Fruit fly (Drosophila melanogaster) whole organism, embryonic: ENCODE data around the gene NitFhit.
A peak's percentile ranks its signal among the peaks of the same experiment; 100 is the strongest.

Experiments
- BtbVII ChIP-seq: fragments of 200-800 bp; sonication (Bioruptor generic); optimal IDR thresholded peaks from 3 replicates; lab custom pipeline; 2017; ENCODE audit warnings: missing biosample characterization, mild to moderate bottlenecking, missing genetic modification characterization
- Bteb2 ChIP-seq: fragments of 200-800 bp; sonication (Bioruptor generic); optimal IDR thresholded peaks from 2 replicates; lab custom pipeline; 2016; ENCODE audit warnings: missing biosample characterization, missing genetic modification characterization
- CG11093 ChIP-seq: fragments of 200-800 bp; sonication (Bioruptor generic); IDR thresholded peaks from 3 replicates; pipeline ENCODE4 v1.3.6; 2022; ENCODE audit warnings: missing biosample characterization, missing genetic modification characterization
- CG11247 ChIP-seq: fragments of 200-800 bp; sonication (Bioruptor generic); IDR thresholded peaks from 2 replicates; pipeline ENCODE4 v1.3.6; 2022; ENCODE audit warnings: missing biosample characterization, missing genetic modification characterization
- CG11695 ChIP-seq: fragments of 200-800 bp; sonication (Bioruptor generic); IDR thresholded peaks from 3 replicates; pipeline ENCODE4 v1.3.6; 2022; ENCODE audit warnings: missing biosample characterization, missing genetic modification characterization
- CG12659 ChIP-seq: fragments of 200-800 bp; sonication (Bioruptor generic); optimal IDR thresholded peaks from 3 replicates; lab custom pipeline; 2017; ENCODE audit warnings: mild to moderate bottlenecking, missing biosample characterization, missing genetic modification reagents, missing genetic modification characterization
- CG14667 ChIP-seq: fragments of 200-800 bp; sonication (Bioruptor generic); IDR thresholded peaks from 2 replicates; pipeline ENCODE4 v1.3.6; 2022; ENCODE audit warnings: missing biosample characterization, missing genetic modification characterization
- CG14710 ChIP-seq: fragments of 200-800 bp; sonication (Bioruptor generic); optimal IDR thresholded peaks from 3 replicates; lab custom pipeline; 2019; ENCODE audit warnings: missing biosample characterization, mild to moderate bottlenecking, missing genetic modification characterization, moderate library complexity
- CG1529 ChIP-seq: fragments of 200-800 bp; sonication (Bioruptor generic); optimal IDR thresholded peaks from 3 replicates; lab custom pipeline; 2018; ENCODE audit warnings: missing biosample characterization, missing genetic modification characterization
- CG16779 ChIP-seq: fragments of 200-800 bp; sonication (Bioruptor generic); IDR thresholded peaks from 2 replicates; pipeline ENCODE4 v1.3.6; 2022; ENCODE audit warnings: missing biosample characterization, missing genetic modification characterization
- CG2202 ChIP-seq: fragments of 200-800 bp; sonication (Bioruptor generic); optimal IDR thresholded peaks from 2 replicates; lab custom pipeline; 2018; ENCODE audit warnings: missing biosample characterization, mild to moderate bottlenecking, missing genetic modification characterization
- CG32767 ChIP-seq: fragments of 200-800 bp; sonication (Bioruptor generic); IDR thresholded peaks from 2 replicates; pipeline ENCODE4 v1.3.6; 2022; ENCODE audit warnings: missing biosample characterization, missing genetic modification characterization
- CG34224 ChIP-seq: fragments of 200-800 bp; sonication (Bioruptor generic); IDR thresholded peaks from 3 replicates; pipeline ENCODE4 v1.3.6; 2022; ENCODE audit warnings: missing biosample characterization, missing genetic modification characterization; ENCODE audit not compliant: partially characterized antibody
- CG7271 ChIP-seq: fragments of 200-800 bp; sonication (Bioruptor generic); optimal IDR thresholded peaks from 2 replicates; lab custom pipeline; 2018; ENCODE audit warnings: missing biosample characterization, mild to moderate bottlenecking, missing genetic modification characterization, moderate library complexity
- CG7786 ChIP-seq: fragments of 200-800 bp; sonication (Bioruptor generic); optimal IDR thresholded peaks from 2 replicates; lab custom pipeline; 2016; ENCODE audit warnings: missing biosample characterization, missing genetic modification characterization
- CG7928 ChIP-seq: fragments of 200-800 bp; sonication (Bioruptor generic); optimal IDR thresholded peaks from 2 replicates; lab custom pipeline; 2017; ENCODE audit warnings: missing biosample characterization, mild to moderate bottlenecking, missing genetic modification characterization
- CG8478 ChIP-seq: fragments of >200 bp; optimal IDR thresholded peaks from 2 replicates; lab custom pipeline; 2018
- Deaf1 ChIP-seq: fragments of 200-800 bp; optimal IDR thresholded peaks from 3 replicates; lab custom pipeline; 2019; ENCODE audit warnings: missing biosample characterization, mild to moderate bottlenecking, missing genetic modification characterization, moderate library complexity
- Dll ChIP-seq: fragments of 200-800 bp; sonication (Bioruptor generic); IDR thresholded peaks from 4 replicates; pipeline ENCODE4 v1.3.6; 2022; ENCODE audit warnings: missing biosample characterization, missing genetic modification characterization; ENCODE audit not compliant: partially characterized antibody
- Dp ChIP-seq: fragments of 200-800 bp; sonication (Bioruptor generic); optimal IDR thresholded peaks from 2 replicates; lab custom pipeline; 2018; ENCODE audit warnings: missing biosample characterization, mild to moderate bottlenecking, missing genetic modification characterization, moderate library complexity
- E2f1 ChIP-seq: fragments of 200-800 bp; sonication (Bioruptor generic); IDR thresholded peaks from 2 replicates; pipeline ENCODE4 v1.3.6; 2022; ENCODE audit warnings: missing biosample characterization, missing genetic modification characterization
- Eip74EF ChIP-seq, 2 experiments: fragments of 200-800 bp in 1 of 2; fragments of >200 bp in 1 of 2; sonication (Bioruptor generic) in 1 of 2; optimal IDR thresholded peaks; 2 replicates each; lab custom pipeline; 2017 to 2019; ENCODE audit warnings: missing biosample characterization in 2 of 2, missing genetic modification characterization in 2 of 2, mild to moderate bottlenecking in 1 of 2, moderate library complexity in 1 of 2
- Fer2 ChIP-seq: fragments of 200-800 bp; sonication (Bioruptor generic); optimal IDR thresholded peaks from 2 replicates; lab custom pipeline; 2018; ENCODE audit warnings: missing biosample characterization, mild to moderate bottlenecking, missing genetic modification characterization, moderate library complexity
- H2.0 ChIP-seq: fragments of 200-800 bp; sonication (Bioruptor generic); IDR thresholded peaks from 2 replicates; pipeline ENCODE4 v1.3.6; 2022; ENCODE audit warnings: missing biosample characterization, missing genetic modification characterization
- HLH4C ChIP-seq: fragments of 200-800 bp; sonication (Bioruptor generic); IDR thresholded peaks from 3 replicates; pipeline ENCODE4 v1.3.6; 2022; ENCODE audit warnings: missing biosample characterization, missing genetic modification characterization; ENCODE audit not compliant: partially characterized antibody
- Hmx ChIP-seq: fragments of 200-800 bp; sonication (Bioruptor generic); optimal IDR thresholded peaks from 2 replicates; lab custom pipeline; 2016; ENCODE audit warnings: missing biosample characterization, missing genetic modification characterization
- Rx ChIP-seq: fragments of 200-800 bp; sonication (Bioruptor generic); IDR thresholded peaks from 2 replicates; pipeline ENCODE4 v1.3.6; 2022; ENCODE audit warnings: missing biosample characterization, missing genetic modification characterization
- Sin3A ChIP-seq: fragments of >200 bp; optimal IDR thresholded peaks from 2 replicates; lab custom pipeline; 2018
- Xbp1 ChIP-seq: fragments of 200-800 bp; sonication (Bioruptor generic); optimal IDR thresholded peaks from 3 replicates; lab custom pipeline; 2016; ENCODE audit warnings: missing biosample characterization, mild to moderate bottlenecking, missing genetic modification characterization
- ash1 ChIP-seq: fragments of 200-800 bp; sonication (Bioruptor generic); optimal IDR thresholded peaks from 2 replicates; lab custom pipeline; 2018; ENCODE audit warnings: missing biosample characterization, mild to moderate bottlenecking, missing genetic modification characterization
- chm ChIP-seq: fragments of 200-800 bp; sonication (Bioruptor generic); IDR thresholded peaks from 2 replicates; pipeline ENCODE4 v1.3.6; 2022; ENCODE audit warnings: missing biosample characterization, missing genetic modification characterization
- croc ChIP-seq: fragments of 200-800 bp; sonication (Bioruptor generic); conservative IDR thresholded peaks from 3 replicates; pipeline ENCODE4 v1.3.6; 2022; ENCODE audit warnings: missing biosample characterization, missing genetic modification characterization
- crp ChIP-seq, 2 experiments: fragments of 200-800 bp; sonication (Bioruptor generic); optimal IDR thresholded peaks; 2 replicates in 1 of 2; 3 replicates in 1 of 2; lab custom pipeline; 2017; ENCODE audit warnings: missing biosample characterization in 2 of 2, missing genetic modification characterization in 2 of 2, mild to moderate bottlenecking in 1 of 2, moderate library complexity in 1 of 2
- fru ChIP-seq: fragments of >200 bp; optimal IDR thresholded peaks from 2 replicates; lab custom pipeline; 2017
- gcm ChIP-seq: fragments of 200-800 bp; sonication (Bioruptor generic); optimal IDR thresholded peaks from 2 replicates; lab custom pipeline; 2019; ENCODE audit warnings: missing biosample characterization, mild to moderate bottlenecking, missing genetic modification characterization, moderate library complexity
- h ChIP-seq: fragments of >200 bp; optimal IDR thresholded peaks from 2 replicates; lab custom pipeline; 2017
- hth ChIP-seq: fragments of >200 bp; optimal IDR thresholded peaks from 2 replicates; lab custom pipeline; 2017; ENCODE audit warnings: inconsistent platforms
- lov ChIP-seq, 2 experiments: fragments of 200-800 bp in 1 of 2; fragments of >200 bp in 1 of 2; sonication (Bioruptor generic) in 1 of 2; IDR thresholded peaks in 1 of 2; optimal IDR thresholded peaks in 1 of 2; 2 replicates in 1 of 2; 3 replicates in 1 of 2; pipeline versions ENCODE4 v1.3.6 to Lab custom; 2017 to 2022; ENCODE audit warnings: missing biosample characterization in 1 of 2, missing genetic modification characterization in 1 of 2
- mirr ChIP-seq: fragments of 200-800 bp; sonication (Bioruptor generic); optimal IDR thresholded peaks from 3 replicates; lab custom pipeline; 2018; ENCODE audit warnings: missing biosample characterization, mild to moderate bottlenecking, missing genetic modification characterization
- nom ChIP-seq: fragments of 200-800 bp; sonication (Bioruptor generic); optimal IDR thresholded peaks from 2 replicates; lab custom pipeline; 2017; ENCODE audit warnings: missing biosample characterization, missing genetic modification characterization, mild to moderate bottlenecking, moderate library complexity, missing genetic modification reagents
- pfk ChIP-seq: fragments of 200-800 bp; sonication (Bioruptor generic); optimal IDR thresholded peaks from 2 replicates; lab custom pipeline; 2018; ENCODE audit warnings: missing biosample characterization, mild to moderate bottlenecking, missing genetic modification characterization, moderate library complexity
- pita ChIP-seq: fragments of 200-800 bp; sonication (Bioruptor generic); optimal IDR thresholded peaks from 2 replicates; lab custom pipeline; 2017; ENCODE audit warnings: missing biosample characterization, mild to moderate bottlenecking, missing genetic modification characterization
- repo ChIP-seq: fragments of 200-800 bp; sonication (Bioruptor generic); optimal IDR thresholded peaks from 2 replicates; lab custom pipeline; 2016; ENCODE audit warnings: missing biosample characterization, missing genetic modification characterization
- rib ChIP-seq: fragments of 200-800 bp; sonication (Bioruptor generic); IDR thresholded peaks from 2 replicates; pipeline ENCODE4 v1.3.6; 2022; ENCODE audit warnings: missing biosample characterization, missing genetic modification characterization
- ro ChIP-seq: fragments of 200-800 bp; sonication (Bioruptor generic); IDR thresholded peaks from 2 replicates; pipeline ENCODE4 v1.3.6; 2022; ENCODE audit warnings: missing biosample characterization, missing genetic modification characterization
- sens-2 ChIP-seq: fragments of 200-800 bp; sonication (Bioruptor generic); IDR thresholded peaks from 2 replicates; pipeline ENCODE4 v1.3.6; 2022; ENCODE audit warnings: missing biosample characterization, missing genetic modification characterization
- slou ChIP-seq: fragments of 200-800 bp; sonication (Bioruptor generic); optimal IDR thresholded peaks from 3 replicates; lab custom pipeline; 2016; ENCODE audit warnings: missing biosample characterization, missing genetic modification characterization
- ssp ChIP-seq: fragments of 200-800 bp; sonication (Bioruptor generic); IDR thresholded peaks from 2 replicates; pipeline ENCODE4 v1.3.6; 2022; ENCODE audit warnings: missing biosample characterization, missing genetic modification characterization
- toy ChIP-seq: fragments of 200-800 bp; sonication (Bioruptor generic); IDR thresholded peaks from 2 replicates; pipeline ENCODE4 v1.3.6; 2022; ENCODE audit warnings: missing biosample characterization, missing genetic modification characterization
- twi ChIP-seq: fragments of 200-800 bp; optimal IDR thresholded peaks from 2 replicates; lab custom pipeline; 2019; ENCODE audit warnings: missing biosample characterization, mild to moderate bottlenecking, missing genetic modification characterization, moderate library complexity

The NitFhit gene

DNA sequence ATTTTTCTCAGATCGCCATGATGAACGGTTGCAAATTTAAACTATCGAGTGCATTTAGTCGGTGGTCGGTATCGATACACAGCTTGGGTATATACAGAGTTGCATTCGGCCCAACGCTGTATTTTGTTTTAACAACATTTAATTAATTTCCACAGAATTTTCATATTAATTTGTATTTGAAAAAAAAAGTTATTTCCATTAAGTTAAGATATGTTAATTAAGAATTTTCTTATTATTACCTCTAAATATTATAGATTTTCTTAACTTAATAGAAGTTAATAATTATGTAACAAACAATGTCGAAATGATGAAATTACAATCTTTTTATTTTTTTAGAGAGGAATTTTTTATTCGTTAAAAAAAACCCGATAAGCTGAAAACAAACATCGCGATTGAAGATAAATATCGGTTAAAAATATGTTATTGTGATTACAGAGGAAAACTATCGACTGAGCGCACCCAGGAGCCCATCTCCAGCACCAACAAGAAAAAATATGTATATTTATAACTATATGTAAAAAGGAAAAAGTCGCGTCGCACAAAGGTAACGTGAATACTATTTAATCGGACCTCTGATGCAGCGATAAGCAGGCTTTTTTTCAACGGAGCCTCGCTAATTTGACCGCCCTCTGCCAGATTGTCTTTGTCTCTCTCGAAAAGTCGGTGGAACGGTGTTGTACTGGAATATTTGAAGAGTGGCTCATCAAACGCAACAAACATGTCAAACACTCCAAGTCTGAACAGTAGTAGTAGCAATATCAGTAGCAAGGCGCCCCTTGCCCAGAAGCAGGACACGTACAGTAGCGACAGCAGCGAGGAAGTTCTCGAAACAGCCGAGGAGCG lies 3.6 kb upstream of the NitFhit start, which contains the start of the genes rno and mri (continued):
- peak in 1 of 2 experiments; percentile 11 for TF ChIP-seq crp (GFP tag; optimal IDR thresholded peaks at IDR 0.05; lab: Kevin White, UChicago)
- TF ChIP-seq pita (GFP tag; lab: Kevin White, UChicago) = no peak
- TF ChIP-seq ro = no peak
- no peak for TF ChIP-seq CG8478 (lab: Kevin White, UChicago)
- TF ChIP-seq chm (GFP tag; lab: Robert Waterston, UW) = peak; percentile 50
- no peak for TF ChIP-seq mirr (GFP tag; lab: Kevin White, UChicago)
- peak; percentile 93 for TF ChIP-seq CG14710 (tag; lab: Kevin White, UChicago)
- TF ChIP-seq CG11695 (GFP tag; lab: Robert Waterston, UW) = peak; percentile 71
- no peak for TF ChIP-seq lov (optimal IDR thresholded peaks at IDR 0.05; lab: Kevin White, UChicago)
- 0 out of 3 replicates have a peak, but pooled peaks have one; percentile 44 for TF ChIP-seq lov (GFP tag; IDR thresholded peaks at IDR 0.05; lab: Robert Waterston, UW)
- no peak for TF ChIP-seq CG7928
- TF ChIP-seq Sin3A (lab: Kevin White, UChicago) = no peak
- TF ChIP-seq Eip74EF (GFP tag; optimal IDR thresholded peaks at IDR 0.05; lab: Kevin White, UChicago) = no peak
- TF ChIP-seq Rx (GFP tag; lab: Robert Waterston, UW) = 0 out of 2 replicates have a peak, but pooled peaks have one; percentile 19
- TF ChIP-seq Hmx (GFP tag; lab: Kevin White, UChicago) = no peak
- TF ChIP-seq ssp (GFP tag; lab: Robert Waterston, UW) = peak; percentile 53
- TF ChIP-seq rib = no peak
- TF ChIP-seq Bteb2 (GFP tag; lab: Kevin White, UChicago) = peak; percentile 15
- TF ChIP-seq CG1529 (GFP tag; lab: Kevin White, UChicago) = no peak
- TF ChIP-seq slou (GFP tag; lab: Kevin White, UChicago) = no peak
- peak; percentile 73 for TF ChIP-seq H2.0 (GFP tag; lab: Robert Waterston, UW)
- TF ChIP-seq CG16779 = 0 out of 2 replicates have a peak, but pooled peaks have one; percentile 21
- TF ChIP-seq CG7786 (GFP tag; lab: Kevin White, UChicago) = no peak
- peak; percentile 72 for TF ChIP-seq E2f1 (GFP tag; lab: Robert Waterston, UW)
- no peak for TF ChIP-seq CG2202 (tag; lab: Kevin White, UChicago)
- no peak for TF ChIP-seq gcm
- no peak for TF ChIP-seq toy (GFP tag; lab: Robert Waterston, UW)
- no peak for TF ChIP-seq Dp (GFP tag; lab: Kevin White, UChicago)
- TF ChIP-seq ash1 (GFP tag; lab: Kevin White, UChicago) = no peak
- no peak for TF ChIP-seq nom (GFP tag; lab: Kevin White, UChicago)
- peak; percentile 19; the same call in 1 of the 3 replicates for TF ChIP-seq croc
- TF ChIP-seq CG32767 (GFP tag; lab: Robert Waterston, UW) = peak; percentile 82
- TF ChIP-seq hth (lab: Kevin White, UChicago) = no peak
- no peak for TF ChIP-seq fru (lab: Kevin White, UChicago)
- TF ChIP-seq Xbp1 = peak; percentile 66
- TF ChIP-seq Dll (GFP tag; lab: Robert Waterston, UW) = peak; percentile 95
- no peak for TF ChIP-seq CG7271 (tag; lab: Kevin White, UChicago)
- TF ChIP-seq sens-2 (GFP tag; lab: Robert Waterston, UW) = peak; percentile 35; the same call in 1 of the 2 replicates
- no peak for TF ChIP-seq h
- TF ChIP-seq pfk (GFP tag; lab: Kevin White, UChicago) = no peak
- TF ChIP-seq BtbVII = peak; percentile 3
- peak; percentile 62 for TF ChIP-seq twi (tag; lab: Kevin White, UChicago)
- no peak for TF ChIP-seq repo (GFP tag; lab: Kevin White, UChicago)
- TF ChIP-seq CG11247 (GFP tag; lab: Robert Waterston, UW) = peak; percentile 50; the same call in 1 of the 2 replicates
- TF ChIP-seq HLH4C (GFP tag; lab: Robert Waterston, UW) = peak; percentile 91
- peak; percentile 50 for TF ChIP-seq Fer2 (tag; lab: Kevin White, UChicago)
- peak; percentile 94 for TF ChIP-seq CG34224 (GFP tag; lab: Robert Waterston, UW)
- TF ChIP-seq CG12659 (GFP tag; lab: Kevin White, UChicago) = peak; percentile 60
- TF ChIP-seq CG14667 = peak; percentile 57
- peak; percentile 54; the same call in 1 of the 3 replicates for TF ChIP-seq CG11093 (GFP tag; lab: Robert Waterston, UW)
- no peak for TF ChIP-seq Deaf1 (tag; lab: Kevin White, UChicago)
